Fruit fly (Drosophila melanogaster): ENCODE data around the gene PolZ2.
A peak's percentile ranks its signal among the peaks of the same experiment; 100 is the strongest.

PolZ2 gene

DNA sequence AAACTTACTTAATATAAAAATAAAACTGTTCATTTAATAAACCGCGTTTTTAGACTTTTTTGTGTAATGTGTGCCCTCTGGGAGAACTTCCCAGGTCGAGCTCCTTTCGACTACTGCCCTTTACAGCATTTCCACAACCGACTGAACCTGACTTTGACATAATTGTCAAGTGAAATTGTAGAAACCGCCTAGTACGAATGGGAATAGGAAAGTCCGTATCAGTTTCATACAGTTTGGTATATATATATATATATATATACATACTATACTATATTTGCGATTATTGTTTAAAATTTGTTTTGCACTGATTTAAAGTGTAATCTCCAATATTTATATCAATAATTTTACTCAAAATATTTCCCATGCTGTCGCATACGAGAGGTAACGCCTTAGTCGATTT lies 37.6 kb upstream of the PolZ2 start, which contains the start of gene mia:
Gene mia, minus strand, starts transcription at position 101 of the 400 bp plus-strand sequence.
- TF ChIP-seq E2f1 (GFP tag; IDR thresholded peaks at IDR 0.05) (no peak), Antp (GFP tag; optimal IDR thresholded peaks at IDR 0.05) (no peak), CG17186 (GFP tag; optimal IDR thresholded peaks at IDR 0.05) (no peak), gcm2 (GFP tag; optimal IDR thresholded peaks at IDR 0.05) (no peak), lola (GFP tag; optimal IDR thresholded peaks at IDR 0.05) (no peak), CG30431 (GFP tag; optimal IDR thresholded peaks at IDR 0.05) (no peak), CG8089 (GFP tag; optimal IDR thresholded peaks at IDR 0.05) (no peak), ewg (GFP tag; optimal IDR thresholded peaks at IDR 0.05) (no peak), Hr78 (GFP tag; optimal IDR thresholded peaks at IDR 0.05) (no peak), CG2120 (GFP tag; optimal IDR thresholded peaks at IDR 0.05) (no peak), Bteb2 (GFP tag; optimal IDR thresholded peaks at IDR 0.05) (no peak), gcm (GFP tag; optimal IDR thresholded peaks at IDR 0.05) (no peak), CG1832 (GFP tag; optimal IDR thresholded peaks at IDR 0.05) (no peak), CG10274 (GFP tag; optimal IDR thresholded peaks at IDR 0.05) (no peak), Bdp1 (GFP tag; optimal IDR thresholded peaks at IDR 0.05) (no peak), tin (GFP tag; optimal IDR thresholded peaks at IDR 0.05) (no peak), Kr (GFP tag; optimal IDR thresholded peaks at IDR 0.05) (no peak)

DNA sequence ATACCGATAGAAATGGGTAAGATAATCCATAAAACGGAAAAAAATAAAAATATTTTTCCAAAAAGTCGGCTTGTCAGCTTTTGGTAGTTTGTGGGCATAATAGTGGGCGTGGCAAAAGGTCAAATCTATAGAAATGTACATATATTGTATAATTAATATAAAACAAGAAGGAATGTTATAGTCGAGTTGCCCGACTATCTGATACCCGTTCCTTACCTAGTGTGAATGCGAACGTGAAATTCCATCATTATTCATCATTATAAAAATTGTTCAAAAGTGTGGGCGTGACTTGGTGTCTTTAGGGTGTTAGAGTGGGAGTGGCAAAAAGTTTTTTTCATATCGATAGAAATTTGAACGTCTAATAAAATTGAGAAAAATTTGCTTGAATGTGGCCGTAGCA lies 37.1 kb upstream of the PolZ2 start:
- 0 out of 3 replicates have a peak, but pooled peaks have one; percentile 44 for TF ChIP-seq CG6791 (GFP tag; IDR thresholded peaks at IDR 0.05; ENCODE audit: partially characterized antibody)
- TF ChIP-seq pita (GFP tag; optimal IDR thresholded peaks at IDR 0.05): no peak
- TF ChIP-seq NK7.1 (GFP tag; optimal IDR thresholded peaks at IDR 0.05): no peak
- no peak for TF ChIP-seq sc (optimal IDR thresholded peaks at IDR 0.05)
- no peak for TF ChIP-seq sc (GFP tag; optimal IDR thresholded peaks at IDR 0.05)
- no peak for TF ChIP-seq Hsf (GFP tag; optimal IDR thresholded peaks at IDR 0.05)
- TF ChIP-seq CG31388 (GFP tag; optimal IDR thresholded peaks at IDR 0.05): no peak
- TF ChIP-seq CG14860 (GFP tag; IDR thresholded peaks at IDR 0.05; ENCODE audit: partially characterized antibody): peak; percentile 40; the same call in 1 of the 3 replicates
- no peak for TF ChIP-seq CG31365 (tag; optimal IDR thresholded peaks at IDR 0.05)
- no peak for TF ChIP-seq CG7928 (GFP tag; optimal IDR thresholded peaks at IDR 0.05)
- TF ChIP-seq Ssrp (tag; optimal IDR thresholded peaks at IDR 0.05): no peak
- no peak for TF ChIP-seq CG2116 (GFP tag; optimal IDR thresholded peaks at IDR 0.05)
- no peak for TF ChIP-seq CG18764 (GFP tag; optimal IDR thresholded peaks at IDR 0.05)
- peak; percentile 67 for TF ChIP-seq CG16813 (GFP tag; IDR thresholded peaks at IDR 0.05; ENCODE audit: partially characterized antibody)
- TF ChIP-seq HLH4C (GFP tag; IDR thresholded peaks at IDR 0.05; ENCODE audit: partially characterized antibody): peak; percentile 72
- TF ChIP-seq Chrac-16 (GFP tag; optimal IDR thresholded peaks at IDR 0.05): no peak
- TF ChIP-seq Hmx (GFP tag; optimal IDR thresholded peaks at IDR 0.05): no peak
- TF ChIP-seq tgo (GFP tag; IDR thresholded peaks at IDR 0.05): no peak
- no peak for TF ChIP-seq tll (GFP tag; optimal IDR thresholded peaks at IDR 0.05)
- no peak for TF ChIP-seq stc (GFP tag; IDR thresholded peaks at IDR 0.05)
- no peak for TF ChIP-seq Nf-YA (GFP tag; IDR thresholded peaks at IDR 0.05)
- TF ChIP-seq HHEX (GFP tag; optimal IDR thresholded peaks at IDR 0.05): no peak
- TF ChIP-seq gfzf (GFP tag; optimal IDR thresholded peaks at IDR 0.05): peak; percentile 10
- no peak for TF ChIP-seq CG9437 (GFP tag; optimal IDR thresholded peaks at IDR 0.05)
- no peak for TF ChIP-seq fd64A (GFP tag; optimal IDR thresholded peaks at IDR 0.05)
- no peak for TF ChIP-seq phol (tag; optimal IDR thresholded peaks at IDR 0.05)
- no peak for TF ChIP-seq CG2202 (tag; optimal IDR thresholded peaks at IDR 0.05)
- TF ChIP-seq Tbp (GFP tag; optimal IDR thresholded peaks at IDR 0.05): no peak
- TF ChIP-seq Sox102F (GFP tag; optimal IDR thresholded peaks at IDR 0.05): no peak
- TF ChIP-seq Poxn (GFP tag; IDR thresholded peaks at IDR 0.05): no peak
- TF ChIP-seq CG7987 (GFP tag; optimal IDR thresholded peaks at IDR 0.05): no peak
- no peak for TF ChIP-seq CG18619 (GFP tag; optimal IDR thresholded peaks at IDR 0.05)
- TF ChIP-seq Scr (GFP tag; IDR thresholded peaks at IDR 0.05; ENCODE audit: partially characterized antibody): peak; percentile 42
- TF ChIP-seq CG2120 (GFP tag; optimal IDR thresholded peaks at IDR 0.05): no peak

All from whole organism, embryonic.